Fruit fly (Drosophila melanogaster) whole organism, embryonic: Measurements from ENCODE around the gene Vps13D.
A peak's percentile ranks its signal among the peaks of the same experiment; 100 is the strongest.

Experiments
- Abd-B ChIP-seq: fragments of 200-800 bp; sonication (Bioruptor generic); optimal IDR thresholded peaks from 2 replicates; lab custom pipeline; 2018; ENCODE audit warnings: missing biosample characterization, mild to moderate bottlenecking, missing genetic modification characterization, moderate library complexity
- B-H1 ChIP-seq: fragments of 200-800 bp; sonication (Bioruptor generic); IDR thresholded peaks from 3 replicates; pipeline ENCODE4 v1.3.6; 2022; ENCODE audit warnings: missing biosample characterization, missing genetic modification characterization
- CG10147 ChIP-seq: fragments of 200-800 bp; sonication (Bioruptor generic); optimal IDR thresholded peaks from 2 replicates; lab custom pipeline; 2019; ENCODE audit warnings: missing biosample characterization, mild to moderate bottlenecking, missing genetic modification characterization, moderate library complexity
- CG10267 ChIP-seq: fragments of 200-800 bp; sonication (Bioruptor generic); optimal IDR thresholded peaks from 2 replicates; lab custom pipeline; 2018; ENCODE audit warnings: missing biosample characterization, mild to moderate bottlenecking, missing genetic modification characterization, moderate library complexity
- CG10462 ChIP-seq: fragments of 200-800 bp; sonication (Bioruptor generic); optimal IDR thresholded peaks from 2 replicates; lab custom pipeline; 2016; ENCODE audit warnings: missing biosample characterization, missing genetic modification characterization
- CG12219 ChIP-seq: fragments of 200-800 bp; sonication (Bioruptor generic); optimal IDR thresholded peaks from 3 replicates; lab custom pipeline; 2018; ENCODE audit warnings: missing biosample characterization, mild to moderate bottlenecking, missing genetic modification characterization
- CG12236 ChIP-seq: fragments of 200-800 bp; sonication (Bioruptor generic); optimal IDR thresholded peaks from 2 replicates; lab custom pipeline; 2016; ENCODE audit warnings: missing biosample characterization, missing genetic modification characterization
- CG12769 ChIP-seq: fragments of 200-800 bp; sonication (Bioruptor generic); optimal IDR thresholded peaks from 2 replicates; lab custom pipeline; 2019; ENCODE audit warnings: missing biosample characterization, mild to moderate bottlenecking, missing genetic modification characterization, moderate library complexity
- CG14860 ChIP-seq: fragments of 200-800 bp; sonication (Bioruptor generic); IDR thresholded peaks from 3 replicates; pipeline ENCODE4 v1.3.6; 2022; ENCODE audit warnings: missing biosample characterization, missing genetic modification characterization; ENCODE audit not compliant: partially characterized antibody
- CG16863 ChIP-seq: fragments of 200-800 bp; sonication (Bioruptor generic); optimal IDR thresholded peaks from 3 replicates; lab custom pipeline; 2016; ENCODE audit warnings: missing biosample characterization, missing genetic modification characterization
- CG17359 ChIP-seq: fragments of 200-800 bp; sonication (Bioruptor generic); optimal IDR thresholded peaks from 3 replicates; lab custom pipeline; 2018; ENCODE audit warnings: missing biosample characterization, mild to moderate bottlenecking, missing genetic modification characterization, moderate library complexity
- CG18011 ChIP-seq: fragments of 200-800 bp; sonication (Bioruptor generic); optimal IDR thresholded peaks from 2 replicates; lab custom pipeline; 2017; ENCODE audit warnings: missing biosample characterization, missing genetic modification characterization, mild to moderate bottlenecking, moderate library complexity, missing genotype
- CG3065 ChIP-seq: fragments of 200-800 bp; sonication (Bioruptor generic); optimal IDR thresholded peaks from 2 replicates; lab custom pipeline; 2016; ENCODE audit warnings: missing biosample characterization, missing genetic modification characterization
- CG31441 ChIP-seq: fragments of 200-800 bp; sonication (Bioruptor generic); IDR thresholded peaks from 2 replicates; pipeline ENCODE4 v1.3.6; 2022; ENCODE audit warnings: missing biosample characterization, missing genetic modification characterization
- CG32767 ChIP-seq: fragments of 200-800 bp; sonication (Bioruptor generic); IDR thresholded peaks from 2 replicates; pipeline ENCODE4 v1.3.6; 2022; ENCODE audit warnings: missing biosample characterization, missing genetic modification characterization
- CG3281 ChIP-seq: fragments of 200-800 bp; sonication (Bioruptor generic); optimal IDR thresholded peaks from 3 replicates; lab custom pipeline; 2017; ENCODE audit warnings: missing biosample characterization, mild to moderate bottlenecking, missing genetic modification characterization
- CG6854 ChIP-seq: fragments of 200-800 bp; sonication (Bioruptor generic); optimal IDR thresholded peaks from 3 replicates; lab custom pipeline; 2017; ENCODE audit warnings: missing biosample characterization, mild to moderate bottlenecking, missing genetic modification characterization
- CG7372 ChIP-seq: fragments of 200-800 bp; sonication (Bioruptor generic); IDR thresholded peaks from 2 replicates; pipeline ENCODE4 v1.3.6; 2022; ENCODE audit warnings: missing biosample characterization, missing genetic modification characterization
- CG8290 ChIP-seq, 3 experiments: fragments of 200-800 bp; sonication (Bioruptor generic); optimal IDR thresholded peaks; 2 replicates each; lab custom pipeline; 2016 to 2019; ENCODE audit warnings: missing biosample characterization in 3 of 3, missing genetic modification characterization in 3 of 3, mild to moderate bottlenecking in 2 of 3, moderate library complexity in 1 of 3
- CG9727 ChIP-seq: fragments of 200-800 bp; sonication (Bioruptor generic); optimal IDR thresholded peaks from 3 replicates; lab custom pipeline; 2017; ENCODE audit warnings: missing biosample characterization, mild to moderate bottlenecking, missing genetic modification characterization
- CG9817 ChIP-seq: fragments of 200-800 bp; sonication (Bioruptor generic); optimal IDR thresholded peaks from 2 replicates; lab custom pipeline; 2018; ENCODE audit warnings: missing biosample characterization, mild to moderate bottlenecking, missing genetic modification characterization, moderate library complexity
- Dek ChIP-seq: fragments of 200-800 bp; sonication (Bioruptor generic); optimal IDR thresholded peaks from 3 replicates; lab custom pipeline; 2019; ENCODE audit warnings: missing biosample characterization, mild to moderate bottlenecking, missing genetic modification characterization, moderate library complexity
- Dll ChIP-seq: fragments of 200-800 bp; sonication (Bioruptor generic); IDR thresholded peaks from 4 replicates; pipeline ENCODE4 v1.3.6; 2022; ENCODE audit warnings: missing biosample characterization, missing genetic modification characterization; ENCODE audit not compliant: partially characterized antibody
- Hsf ChIP-seq: fragments of 200-800 bp; sonication (Bioruptor generic); optimal IDR thresholded peaks from 3 replicates; lab custom pipeline; 2016; ENCODE audit warnings: missing biosample characterization, missing genetic modification characterization
- Meics ChIP-seq: fragments of 200-800 bp; sonication (Bioruptor generic); optimal IDR thresholded peaks from 2 replicates; lab custom pipeline; 2017; ENCODE audit warnings: missing biosample characterization, mild to moderate bottlenecking, missing genetic modification characterization
- Nf-YC ChIP-seq: fragments of 200-800 bp; optimal IDR thresholded peaks from 3 replicates; lab custom pipeline; 2019; ENCODE audit warnings: missing biosample characterization, mild to moderate bottlenecking, missing genetic modification characterization, moderate library complexity
- NfI ChIP-seq: fragments of 200-800 bp; sonication (Bioruptor generic); optimal IDR thresholded peaks from 3 replicates; lab custom pipeline; 2018; ENCODE audit warnings: missing biosample characterization, mild to moderate bottlenecking, missing genetic modification characterization, moderate library complexity
- Pdp1 ChIP-seq, 2 experiments: fragments of 200-800 bp; sonication (Bioruptor generic); optimal IDR thresholded peaks; 3 replicates each; lab custom pipeline; 2016; ENCODE audit warnings: missing biosample characterization in 2 of 2, missing genetic modification characterization in 2 of 2, mild to moderate bottlenecking in 1 of 2, moderate library complexity in 1 of 2
- Vsx1 ChIP-seq: fragments of 200-800 bp; sonication (Bioruptor generic); optimal IDR thresholded peaks from 2 replicates; lab custom pipeline; 2017; ENCODE audit warnings: missing biosample characterization, mild to moderate bottlenecking, missing genetic modification characterization, missing genetic modification reagents
- amos ChIP-seq: fragments of 200-800 bp; sonication (Bioruptor generic); IDR thresholded peaks from 2 replicates; pipeline ENCODE4 v1.3.6; 2022; ENCODE audit warnings: missing biosample characterization, missing genetic modification characterization; ENCODE audit not compliant: partially characterized antibody
- aop ChIP-seq: fragments of 200-800 bp; sonication (Bioruptor generic); IDR thresholded peaks from 2 replicates; pipeline ENCODE4 v1.3.6; 2022; ENCODE audit warnings: missing biosample characterization, missing genetic modification characterization
- br ChIP-seq: fragments of >200 bp; optimal IDR thresholded peaks from 2 replicates; lab custom pipeline; 2017
- cg ChIP-seq: fragments of 200-800 bp; sonication (Bioruptor generic); optimal IDR thresholded peaks from 3 replicates; lab custom pipeline; 2019; ENCODE audit warnings: missing biosample characterization, mild to moderate bottlenecking, missing genetic modification characterization, moderate library complexity
- croc ChIP-seq: fragments of 200-800 bp; sonication (Bioruptor generic); conservative IDR thresholded peaks from 3 replicates; pipeline ENCODE4 v1.3.6; 2022; ENCODE audit warnings: missing biosample characterization, missing genetic modification characterization
- dan ChIP-seq: fragments of 200-800 bp; sonication (Bioruptor generic); IDR thresholded peaks from 2 replicates; pipeline ENCODE4 v1.3.6; 2022; ENCODE audit warnings: missing biosample characterization, missing genetic modification characterization
- exex ChIP-seq: fragments of 200-800 bp; sonication (Bioruptor generic); optimal IDR thresholded peaks from 4 replicates; lab custom pipeline; 2018; ENCODE audit warnings: missing biosample characterization, mild to moderate bottlenecking, missing genetic modification characterization, moderate library complexity
- fd102C ChIP-seq: fragments of 200-800 bp; sonication (Bioruptor generic); optimal IDR thresholded peaks from 2 replicates; lab custom pipeline; 2018; ENCODE audit warnings: missing biosample characterization, mild to moderate bottlenecking, missing genetic modification characterization, moderate library complexity
- fd64A ChIP-seq: fragments of 200-800 bp; sonication (Bioruptor generic); optimal IDR thresholded peaks from 3 replicates; lab custom pipeline; 2018; ENCODE audit warnings: missing biosample characterization, mild to moderate bottlenecking, missing genetic modification characterization
- fd96Cb ChIP-seq: fragments of 200-800 bp; sonication (Bioruptor generic); optimal IDR thresholded peaks from 2 replicates; lab custom pipeline; 2018; ENCODE audit warnings: missing biosample characterization, mild to moderate bottlenecking, missing genetic modification characterization, moderate library complexity
- fru ChIP-seq: fragments of >200 bp; optimal IDR thresholded peaks from 2 replicates; lab custom pipeline; 2017
- ind ChIP-seq: fragments of 200-800 bp; sonication (Bioruptor generic); optimal IDR thresholded peaks from 3 replicates; lab custom pipeline; 2016; ENCODE audit warnings: missing biosample characterization, missing genetic modification characterization
- kah ChIP-seq: fragments of 200-800 bp; sonication (Bioruptor generic); optimal IDR thresholded peaks from 2 replicates; lab custom pipeline; 2018; ENCODE audit warnings: missing biosample characterization, mild to moderate bottlenecking, missing genetic modification characterization
- nerfin-1 ChIP-seq: fragments of 200-800 bp; sonication (Bioruptor generic); optimal IDR thresholded peaks from 3 replicates; lab custom pipeline; 2019; ENCODE audit warnings: missing biosample characterization, mild to moderate bottlenecking, missing genetic modification characterization, moderate library complexity
- pfk ChIP-seq: fragments of 200-800 bp; sonication (Bioruptor generic); optimal IDR thresholded peaks from 2 replicates; lab custom pipeline; 2018; ENCODE audit warnings: missing biosample characterization, mild to moderate bottlenecking, missing genetic modification characterization, moderate library complexity
- pros ChIP-seq: fragments of 200-800 bp; sonication (Bioruptor generic); optimal IDR thresholded peaks from 3 replicates; lab custom pipeline; 2019; ENCODE audit warnings: missing biosample characterization, mild to moderate bottlenecking, missing genetic modification characterization, moderate library complexity
- repo ChIP-seq: fragments of 200-800 bp; sonication (Bioruptor generic); optimal IDR thresholded peaks from 2 replicates; lab custom pipeline; 2016; ENCODE audit warnings: missing biosample characterization, missing genetic modification characterization
- run ChIP-seq: fragments of 200-800 bp; sonication (Bioruptor generic); optimal IDR thresholded peaks from 3 replicates; lab custom pipeline; 2018; ENCODE audit warnings: missing biosample characterization, mild to moderate bottlenecking, missing genetic modification characterization
- slp2 ChIP-seq: fragments of 200-800 bp; sonication (Bioruptor generic); optimal IDR thresholded peaks from 2 replicates; lab custom pipeline; 2016; ENCODE audit warnings: missing biosample characterization, missing genetic modification characterization
- tup ChIP-seq: fragments of 200-800 bp; sonication (Bioruptor generic); optimal IDR thresholded peaks from 2 replicates; lab custom pipeline; 2016; ENCODE audit warnings: missing biosample characterization, mild to moderate bottlenecking, missing genetic modification characterization, moderate library complexity
- usp ChIP-seq: fragments of >200 bp; optimal IDR thresholded peaks from 2 replicates; lab custom pipeline; 2017; ENCODE audit warnings: missing biosample characterization, missing genetic modification characterization

The Vps13D gene

DNA sequence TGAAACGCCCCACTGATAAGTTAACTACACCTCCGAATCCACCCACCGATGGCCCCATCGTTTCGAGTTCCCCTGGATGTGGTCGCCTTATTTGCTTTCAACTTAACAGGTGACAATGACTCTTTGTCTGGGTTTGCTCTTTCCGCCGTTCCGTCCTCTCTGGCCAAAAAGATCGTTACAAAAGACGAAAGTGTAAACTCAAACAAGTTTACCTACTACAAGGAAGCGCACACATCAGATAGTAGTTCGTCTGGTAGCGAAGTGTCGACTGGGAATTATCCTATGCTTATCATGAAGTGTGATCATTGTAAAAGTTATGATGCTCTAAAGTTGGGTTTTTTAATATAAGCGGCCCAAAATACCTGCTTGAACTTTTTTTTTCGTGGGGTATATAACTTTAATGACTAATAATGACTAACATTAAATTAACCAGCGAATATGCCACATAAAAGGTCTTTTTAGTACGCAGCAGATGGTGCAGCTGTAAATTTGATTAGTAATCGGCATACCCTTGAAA lies 44.0 kb downstream of the Vps13D start (continued):
- TF ChIP-seq CG16863 (GFP tag; lab: Kevin White, UChicago) (peak; percentile 13), repo (GFP tag; lab: Kevin White, UChicago) (no peak), usp (GFP tag; lab: Kevin White, UChicago) (no peak), Dll (GFP tag; lab: Robert Waterston, UW) (no peak), CG3281 (GFP tag; lab: Kevin White, UChicago) (no peak), amos (GFP tag; lab: Robert Waterston, UW) (no peak), CG31441 (GFP tag; lab: Robert Waterston, UW) (no peak), pfk (GFP tag; lab: Kevin White, UChicago) (no peak), nerfin-1 (tag; lab: Kevin White, UChicago) (no peak), CG10462 (GFP tag; lab: Kevin White, UChicago) (no peak), CG7372 (GFP tag; lab: Robert Waterston, UW) (no peak), CG12769 (peak; percentile 54), CG18011 (GFP tag; lab: Kevin White, UChicago) (no peak), Dek (tag; lab: Kevin White, UChicago) (no peak), Pdp1 (GFP tag; optimal IDR thresholded peaks at IDR 0.05; lab: Kevin White, UChicago) (no peak), Nf-YC (no peak), CG3065 (no peak), dan (GFP tag; lab: Robert Waterston, UW) (no peak), CG8290 (GFP tag; optimal IDR thresholded peaks at IDR 0.05; lab: Kevin White, UChicago) (no peak), CG8290 (tag; optimal IDR thresholded peaks at IDR 0.05; lab: Kevin White, UChicago) (peak in 1 of 2 experiments; percentile 16), CG6854 (GFP tag; lab: Kevin White, UChicago) (no peak), slp2 (GFP tag; lab: Kevin White, UChicago) (no peak), CG10267 (tag; lab: Kevin White, UChicago) (no peak), Hsf (GFP tag; lab: Kevin White, UChicago) (peak; percentile 10), Abd-B (peak; percentile 0), B-H1 (GFP tag; lab: Robert Waterston, UW) (no peak), fd102C (GFP tag; lab: Kevin White, UChicago) (no peak), CG9727 (GFP tag; lab: Kevin White, UChicago) (peak; percentile 23), ind (GFP tag; lab: Kevin White, UChicago) (no peak), tup (GFP tag; lab: Kevin White, UChicago) (no peak), fd64A (GFP tag; lab: Kevin White, UChicago) (no peak), NfI (GFP tag; lab: Kevin White, UChicago) (peak; percentile 24), aop (no peak), CG32767 (no peak), kah (no peak), Vsx1 (no peak), CG17359 (tag; lab: Kevin White, UChicago) (no peak), CG12236 (GFP tag; lab: Kevin White, UChicago) (no peak), CG12219 (peak; percentile 12), CG14860 (GFP tag; lab: Robert Waterston, UW) (no peak), fd96Cb (tag; lab: Kevin White, UChicago) (peak; percentile 1), cg (GFP tag; lab: Kevin White, UChicago) (no peak), Meics (GFP tag; lab: Kevin White, UChicago) (peak; percentile 21), CG10147 (GFP tag; lab: Kevin White, UChicago) (no peak), croc (GFP tag; lab: Robert Waterston, UW) (no peak), run (no peak), CG9817 (tag; lab: Kevin White, UChicago) (no peak), fru (lab: Kevin White, UChicago) (no peak), exex (tag; lab: Kevin White, UChicago) (no peak), br (lab: Kevin White, UChicago) (no peak), pros (GFP tag; lab: Kevin White, UChicago) (no peak)
